Worm (Caenorhabditis elegans) whole organism, L4 larva: ENCODE measurements around the gene mrpl-36.

ENCODE experiments used
- D1046.2 ChIP-seq: fragments of 200-800 bp; sonication (Bioruptor generic); IDR thresholded peaks from 2 replicates; pipeline ENCODE4 v1.3.6; 2022; ENCODE audit warnings: missing genetic modification characterization, missing compliant biosample characterization
- F10B5.3 ChIP-seq: sonication (generic microtip); optimal IDR thresholded peaks from 2 replicates; lab custom pipeline; 2016; ENCODE audit warnings: mild to moderate bottlenecking, missing genetic modification characterization, missing compliant biosample characterization
- F26F4.8 ChIP-seq: fragments of 200-800 bp; sonication (Bioruptor generic); conservative IDR thresholded peaks from 2 replicates; pipeline ENCODE4 v1.3.6; 2022; ENCODE audit warnings: missing genetic modification characterization, missing compliant biosample characterization
- F49E8.2 ChIP-seq: sonication (generic microtip); optimal IDR thresholded peaks from 2 replicates; lab custom pipeline; 2016; ENCODE audit warnings: missing compliant biosample characterization, mild to moderate bottlenecking, missing genetic modification characterization, borderline replicate concordance
- R02D3.7 ChIP-seq: fragments of 150-350 bp; sonication (generic microtip); optimal IDR thresholded peaks from 3 replicates; lab custom pipeline; 2014; ENCODE audit warnings: missing biosample characterization, missing genetic modification characterization
- T20F7.1 ChIP-seq: fragments of 200-800 bp; sonication (Bioruptor generic); optimal IDR thresholded peaks from 2 replicates; lab custom pipeline; 2018; ENCODE audit warnings: mild to moderate bottlenecking, missing genetic modification characterization, missing compliant biosample characterization
- T26A8.4 ChIP-seq: fragments of 200-800 bp; sonication (Bioruptor generic); IDR thresholded peaks from 2 replicates; pipeline ENCODE4 v1.3.6; 2022; ENCODE audit warnings: missing genetic modification characterization, missing compliant biosample characterization
- Y105C5A.15 ChIP-seq: fragments of 200-800 bp; sonication (Bioruptor generic); IDR thresholded peaks from 2 replicates; pipeline ENCODE4 v1.3.6; 2022; ENCODE audit warnings: missing genetic modification characterization, missing compliant biosample characterization
- Y75B8A.6 ChIP-seq: fragments of 200-800 bp; sonication (Bioruptor generic); IDR thresholded peaks from 2 replicates; pipeline ENCODE4 v1.3.6; 2022; ENCODE audit warnings: missing genetic modification reagents, missing genetic modification characterization, missing compliant biosample characterization
- ZK337.2 ChIP-seq: fragments of 200-800 bp; sonication (Bioruptor generic); IDR thresholded peaks from 2 replicates; pipeline ENCODE4 v1.3.6; 2022; ENCODE audit warnings: missing genetic modification reagents, missing genetic modification characterization, missing compliant biosample characterization
- arid-1 ChIP-seq: fragments of 200-800 bp; sonication (Bioruptor generic); conservative IDR thresholded peaks from 2 replicates; pipeline ENCODE4 v1.3.6; 2022; ENCODE audit warnings: missing genetic modification reagents, missing genetic modification characterization, missing compliant biosample characterization
- ceh-20 ChIP-seq: fragments of 200-800 bp; sonication (Bioruptor generic); IDR thresholded peaks from 2 replicates; pipeline ENCODE4 v1.3.6; 2022; ENCODE audit warnings: missing genetic modification reagents, missing genetic modification characterization, missing compliant biosample characterization
- ceh-28 ChIP-seq: fragments of 150-350 bp; optimal IDR thresholded peaks from 2 replicates; lab custom pipeline; 2014; ENCODE audit warnings: missing biosample characterization, missing genetic modification reagents, missing genetic modification characterization
- ceh-32 ChIP-seq: sonication (generic microtip); optimal IDR thresholded peaks from 2 replicates; lab custom pipeline; 2016; ENCODE audit warnings: mild to moderate bottlenecking, missing genetic modification characterization, missing compliant biosample characterization; ENCODE audit not compliant: poor library complexity
- ctbp-1 ChIP-seq: fragments of 200-800 bp; sonication (Bioruptor generic); IDR thresholded peaks from 2 replicates; pipeline ENCODE4 v1.3.6; 2022; ENCODE audit warnings: missing genetic modification reagents, missing genetic modification characterization, missing compliant biosample characterization
- dmd-6 ChIP-seq: fragments of 200-800 bp; sonication (Bioruptor generic); IDR thresholded peaks from 2 replicates; pipeline ENCODE4 v1.3.6; 2022; ENCODE audit warnings: missing genetic modification reagents, missing genetic modification characterization, missing compliant biosample characterization
- dmd-9 ChIP-seq: fragments of 200-800 bp; sonication (Bioruptor generic); IDR thresholded peaks from 2 replicates; pipeline ENCODE4 v1.3.6; 2022; ENCODE audit warnings: missing genetic modification reagents, missing genetic modification characterization, missing compliant biosample characterization
- dpl-1 ChIP-seq: fragments of 150-350 bp; optimal IDR thresholded peaks from 2 replicates; lab custom pipeline; 2014; ENCODE audit warnings: missing biosample characterization, missing genetic modification reagents, missing genetic modification characterization
- dve-1 ChIP-seq: sonication (generic microtip); optimal IDR thresholded peaks from 2 replicates; lab custom pipeline; 2017; ENCODE audit warnings: antibody characterized with exemption, mild to moderate bottlenecking, missing genetic modification characterization, missing compliant biosample characterization; ENCODE audit not compliant: insufficient read depth
- egl-27 ChIP-seq: sonication (generic microtip); optimal IDR thresholded peaks from 3 replicates; lab custom pipeline; 2017; ENCODE audit warnings: missing biosample characterization, missing genetic modification reagents, missing genetic modification characterization
- egl-43 ChIP-seq: fragments of 200-800 bp; sonication (Bioruptor generic); IDR thresholded peaks from 2 replicates; pipeline ENCODE4 v1.3.6; 2022; ENCODE audit warnings: missing genetic modification reagents, missing genetic modification characterization, missing compliant biosample characterization
- fkh-10 ChIP-seq: fragments of 150-350 bp; optimal IDR thresholded peaks from 2 replicates; lab custom pipeline; 2014; ENCODE audit warnings: missing biosample characterization, missing genetic modification reagents, missing genetic modification characterization
- hlh-30 ChIP-seq: sonication (generic microtip); optimal IDR thresholded peaks from 2 replicates; lab custom pipeline; 2017; ENCODE audit warnings: antibody characterized with exemption, mild to moderate bottlenecking, missing genetic modification characterization, missing compliant biosample characterization; ENCODE audit not compliant: insufficient read depth
- hmg-1.1 ChIP-seq: fragments of 200-800 bp; sonication (Bioruptor generic); IDR thresholded peaks from 2 replicates; pipeline ENCODE4 v1.3.6; 2022; ENCODE audit warnings: missing genetic modification reagents, missing genetic modification characterization, missing compliant biosample characterization
- jun-1 ChIP-seq: fragments of 150-350 bp; optimal IDR thresholded peaks from 2 replicates; lab custom pipeline; 2014; ENCODE audit warnings: missing biosample characterization, missing genetic modification reagents, missing genetic modification characterization
- lim-7 ChIP-seq: fragments of 200-800 bp; sonication (Bioruptor generic); IDR thresholded peaks from 2 replicates; pipeline ENCODE4 v1.3.6; 2022; ENCODE audit warnings: missing genetic modification characterization, missing compliant biosample characterization
- lin-15B ChIP-seq: fragments of 150-350 bp; sonication (generic microtip); optimal IDR thresholded peaks from 3 replicates; lab custom pipeline; 2014; ENCODE audit warnings: missing biosample characterization, missing genetic modification characterization
- lin-29 ChIP-seq: fragments of 200-800 bp; sonication (Bioruptor generic); IDR thresholded peaks from 2 replicates; pipeline ENCODE4 v1.3.6; 2022; ENCODE audit warnings: missing genetic modification reagents, missing genetic modification characterization, missing compliant biosample characterization
- lin-39 ChIP-seq: fragments of 150-350 bp; optimal IDR thresholded peaks from 2 replicates; lab custom pipeline; 2014; ENCODE audit warnings: missing biosample characterization, missing genetic modification reagents, missing genetic modification characterization
- lir-3 ChIP-seq: sonication (generic microtip); optimal IDR thresholded peaks from 2 replicates; lab custom pipeline; 2016; ENCODE audit warnings: mild to moderate bottlenecking, missing genetic modification characterization, missing compliant biosample characterization
- madf-5 ChIP-seq, 2 experiments: fragments of 200-800 bp; sonication (Bioruptor generic); IDR thresholded peaks; 2 replicates each; pipeline ENCODE4 v1.3.6; 2022; ENCODE audit warnings: missing compliant biosample characterization in 2 of 2, missing genetic modification characterization in 2 of 2
- madf-9 ChIP-seq: fragments of 200-800 bp; sonication (Bioruptor generic); conservative IDR thresholded peaks from 2 replicates; pipeline ENCODE4 v1.3.6; 2022; ENCODE audit warnings: missing genetic modification reagents, missing genetic modification characterization, missing compliant biosample characterization
- mdt-29 ChIP-seq: fragments of 200-800 bp; sonication (Bioruptor generic); IDR thresholded peaks from 2 replicates; pipeline ENCODE4 v1.3.6; 2022; ENCODE audit warnings: missing genetic modification reagents, missing genetic modification characterization, missing compliant biosample characterization
- mep-1 ChIP-seq: fragments of 150-350 bp; sonication (generic microtip); optimal IDR thresholded peaks from 3 replicates; lab custom pipeline; 2014; ENCODE audit warnings: missing biosample characterization, missing genetic modification characterization
- nhr-102 ChIP-seq: sonication (generic microtip); optimal IDR thresholded peaks from 2 replicates; lab custom pipeline; 2016; ENCODE audit warnings: mild to moderate bottlenecking, missing genetic modification characterization, moderate library complexity, missing compliant biosample characterization
- nhr-111 ChIP-seq: fragments of 200-800 bp; sonication (Bioruptor generic); optimal IDR thresholded peaks from 2 replicates; lab custom pipeline; 2018; ENCODE audit warnings: mild to moderate bottlenecking, missing genetic modification characterization, missing compliant biosample characterization
- nhr-237 ChIP-seq: sonication (generic microtip); optimal IDR thresholded peaks from 2 replicates; lab custom pipeline; 2017; ENCODE audit warnings: missing biosample characterization, missing genetic modification characterization
- nhr-42 ChIP-seq: fragments of 200-800 bp; sonication (Bioruptor generic); IDR thresholded peaks from 2 replicates; pipeline ENCODE4 v1.3.6; 2022; ENCODE audit warnings: missing genetic modification characterization, missing compliant biosample characterization
- nhr-48 ChIP-seq: sonication (generic microtip); optimal IDR thresholded peaks from 2 replicates; lab custom pipeline; 2016; ENCODE audit warnings: mild to moderate bottlenecking, missing genetic modification characterization, missing compliant biosample characterization
- nhr-76 ChIP-seq: fragments of 150-350 bp; optimal IDR thresholded peaks from 2 replicates; lab custom pipeline; 2014; ENCODE audit warnings: missing biosample characterization, missing genetic modification characterization
- nhr-77 ChIP-seq: fragments of 150-350 bp; optimal IDR thresholded peaks from 2 replicates; lab custom pipeline; 2014; ENCODE audit warnings: missing biosample characterization, missing genetic modification characterization
- php-3 ChIP-seq: fragments of 200-800 bp; sonication (Bioruptor generic); IDR thresholded peaks from 2 replicates; pipeline ENCODE4 v1.3.6; 2022; ENCODE audit warnings: missing genetic modification reagents, missing genetic modification characterization, missing compliant biosample characterization
- pqm-1 ChIP-seq: sonication (generic microtip); optimal IDR thresholded peaks from 2 replicates; lab custom pipeline; 2017; ENCODE audit warnings: missing biosample characterization, missing genetic modification characterization
- spr-3 ChIP-seq: fragments of 200-800 bp; sonication (Bioruptor generic); optimal IDR thresholded peaks from 2 replicates; lab custom pipeline; 2018; ENCODE audit warnings: mild to moderate bottlenecking, missing genetic modification characterization, missing compliant biosample characterization
- tag-97 ChIP-seq: fragments of 200-800 bp; sonication (Bioruptor generic); IDR thresholded peaks from 2 replicates; pipeline ENCODE4 v1.3.6; 2022; ENCODE audit warnings: missing genetic modification characterization, missing compliant biosample characterization
- tra-1 ChIP-seq: fragments of 200-800 bp; sonication (Bioruptor generic); IDR thresholded peaks from 2 replicates; pipeline ENCODE4 v1.3.6; 2022; ENCODE audit warnings: missing genetic modification reagents, missing genetic modification characterization, missing compliant biosample characterization
- unc-130 ChIP-seq: sonication (generic microtip); optimal IDR thresholded peaks from 2 replicates; lab custom pipeline; 2016; ENCODE audit warnings: missing genetic modification reagents, missing genetic modification characterization, missing compliant biosample characterization
- unc-39 ChIP-seq: sonication (generic microtip); optimal IDR thresholded peaks from 2 replicates; lab custom pipeline; 2017; ENCODE audit warnings: missing biosample characterization, missing genetic modification characterization
- vab-7 ChIP-seq: fragments of 200-800 bp; sonication (Bioruptor generic); IDR thresholded peaks from 2 replicates; pipeline ENCODE4 v1.3.6; 2022; ENCODE audit warnings: missing genetic modification reagents, missing genetic modification characterization, missing compliant biosample characterization
- zfp-2 ChIP-seq: sonication (generic microtip); optimal IDR thresholded peaks from 2 replicates; lab custom pipeline; 2016; ENCODE audit warnings: mild to moderate bottlenecking, missing genetic modification characterization, missing compliant biosample characterization
- ztf-11 ChIP-seq: fragments of 150-350 bp; optimal IDR thresholded peaks from 2 replicates; lab custom pipeline; 2014; ENCODE audit warnings: missing biosample characterization, missing genetic modification characterization
- ztf-7 ChIP-seq: fragments of 150-350 bp; optimal IDR thresholded peaks from 2 replicates; lab custom pipeline; 2014; ENCODE audit warnings: missing biosample characterization, missing genetic modification characterization

The mrpl-36 gene

DNA sequence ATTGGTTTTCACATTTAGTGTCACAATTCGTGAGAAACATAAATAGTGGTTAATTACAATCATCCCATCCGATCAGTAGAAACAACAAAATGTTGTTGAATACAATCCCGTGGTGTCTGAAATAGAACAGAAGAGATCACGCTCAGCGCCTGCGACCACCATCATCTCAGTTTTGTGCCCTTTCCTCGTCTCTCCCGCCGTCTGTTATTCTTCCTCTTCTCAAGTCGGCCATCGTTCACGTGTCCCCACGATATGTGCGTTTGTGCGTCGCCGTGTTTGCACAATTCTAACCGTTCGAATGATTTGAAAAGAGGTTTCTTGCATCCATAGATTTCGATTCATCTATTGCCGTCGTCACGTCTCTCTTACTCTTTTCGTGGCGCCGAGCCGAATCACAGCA, 29.2 kb downstream of the mrpl-36 start, which contains the start of gene panl-3 (continued):
- TF ChIP-seq hlh-30 (tag; lab: Kevin White, UChicago) (peak; percentile 99), nhr-111 (GFP tag; lab: Kevin White, UChicago) (no peak), nhr-102 (no peak), ceh-20 (GFP tag; lab: Robert Waterston, UW) (peak; percentile 33; the same call in 1 of the 2 replicates), lim-7 (no peak), lin-39 (tag; lab: Kevin White, UChicago) (no peak), ceh-32 (tag; lab: Kevin White, UChicago) (no peak), unc-130 (GFP tag; lab: Kevin White, UChicago) (no peak), F49E8.2 (tag; lab: Kevin White, UChicago) (no peak), lin-29 (GFP tag; lab: Robert Waterston, UW) (no peak), zfp-2 (no peak), vab-7 (GFP tag; lab: Robert Waterston, UW) (no peak), nhr-77 (tag; lab: Kevin White, UChicago) (no peak), lin-15B (tag; lab: Kevin White, UChicago) (no peak), mdt-29 (GFP tag; lab: Robert Waterston, UW) (no peak), fkh-10 (GFP tag; lab: Kevin White, UChicago) (no peak), jun-1 (no peak), Y75B8A.6 (GFP tag; lab: Robert Waterston, UW) (no peak), F26F4.8 (GFP tag; lab: Robert Waterston, UW) (no peak), mep-1 (peak; percentile 63), nhr-237 (tag; lab: Kevin White, UChicago) (no peak), nhr-42 (no peak), T26A8.4 (GFP tag; lab: Robert Waterston, UW) (0 out of 2 replicates have a peak, but pooled peaks have one; percentile 52), D1046.2 (GFP tag; lab: Robert Waterston, UW) (no peak), spr-3 (GFP tag; lab: Kevin White, UChicago) (no peak), tag-97 (no peak), nhr-48 (tag; lab: Kevin White, UChicago) (no peak), ZK337.2 (GFP tag; lab: Robert Waterston, UW) (no peak), egl-27 (no peak), hmg-1.1 (peak; percentile 80), ceh-28 (tag; lab: Kevin White, UChicago) (no peak), dpl-1 (GFP tag; lab: Kevin White, UChicago) (peak; percentile 63), Y105C5A.15 (GFP tag; lab: Robert Waterston, UW) (no peak), ctbp-1 (GFP tag; lab: Robert Waterston, UW) (no peak), madf-9 (GFP tag; lab: Robert Waterston, UW) (no peak), dmd-9 (GFP tag; lab: Robert Waterston, UW) (no peak), egl-43 (GFP tag; lab: Robert Waterston, UW) (no peak; the same call in 1 of the 2 replicates), dmd-6 (GFP tag; lab: Robert Waterston, UW) (peak; percentile 43), lir-3 (tag; lab: Kevin White, UChicago) (no peak), unc-39 (tag; lab: Kevin White, UChicago) (no peak), madf-5 (GFP tag; IDR thresholded peaks at IDR 0.05; lab: Robert Waterston, UW) (no peak), php-3 (no peak), pqm-1 (tag; lab: Kevin White, UChicago) (no peak), ztf-11 (tag; lab: Kevin White, UChicago) (no peak), tra-1 (GFP tag; lab: Robert Waterston, UW) (no peak), dve-1 (tag; lab: Kevin White, UChicago) (peak; percentile 58), T20F7.1 (GFP tag; lab: Kevin White, UChicago) (no peak), arid-1 (GFP tag; lab: Robert Waterston, UW) (no peak), ztf-7 (peak; percentile 28), nhr-76 (no peak), R02D3.7 (tag; lab: Kevin White, UChicago) (no peak), F10B5.3 (no peak)
